Worm (Caenorhabditis elegans) whole organism, early embryonic: ENCODE results near the gene C08E8.5.

Experiments used
- B0310.2 ChIP-seq: sonication (generic microtip); optimal IDR thresholded peaks from 2 replicates; lab custom pipeline; 2016; ENCODE audit warnings: mild to moderate bottlenecking, missing genetic modification characterization, missing compliant biosample characterization
- F13C5.2 ChIP-seq: sonication (generic microtip); optimal IDR thresholded peaks from 2 replicates; lab custom pipeline; 2017; ENCODE audit warnings: mild to moderate bottlenecking, missing genetic modification characterization, inconsistent platforms, missing compliant biosample characterization
- ama-1 ChIP-seq: fragments of 150-350 bp; optimal IDR thresholded peaks from 2 replicates; lab custom pipeline; 2014
- ceh-13 ChIP-seq: fragments of 200-800 bp; sonication (Bioruptor generic); optimal IDR thresholded peaks from 2 replicates; lab custom pipeline; 2018; ENCODE audit warnings: mild to moderate bottlenecking, missing genetic modification characterization, missing compliant biosample characterization
- ceh-36 ChIP-seq: sonication (generic microtip); optimal IDR thresholded peaks from 2 replicates; lab custom pipeline; 2016; ENCODE audit warnings: missing genetic modification characterization, inconsistent platforms, missing compliant biosample characterization
- ets-7 ChIP-seq: sonication (generic microtip); optimal IDR thresholded peaks from 2 replicates; lab custom pipeline; 2016; ENCODE audit warnings: missing genotype, missing genetic modification characterization, missing compliant biosample characterization
- flt-1 ChIP-seq: fragments of 200-800 bp; sonication (Bioruptor generic); IDR thresholded peaks from 2 replicates; pipeline ENCODE4 v1.3.6; 2022; ENCODE audit warnings: missing genetic modification characterization, missing compliant biosample characterization
- hmbx-1 ChIP-seq: sonication (generic microtip); optimal IDR thresholded peaks from 2 replicates; lab custom pipeline; 2016; ENCODE audit warnings: mild to moderate bottlenecking, missing genetic modification characterization, missing compliant biosample characterization
- hnd-1 ChIP-seq: sonication (generic microtip); optimal IDR thresholded peaks from 2 replicates; lab custom pipeline; 2016; ENCODE audit warnings: missing genetic modification characterization, missing compliant biosample characterization
- pes-1 ChIP-seq: fragments of 200-800 bp; sonication (Bioruptor generic); IDR thresholded peaks from 2 replicates; pipeline ENCODE4 v1.3.6; 2022; ENCODE audit warnings: missing genetic modification reagents, missing genetic modification characterization, missing compliant biosample characterization
- scrt-1 ChIP-seq: fragments of 200-800 bp; sonication (Bioruptor generic); IDR thresholded peaks from 2 replicates; pipeline ENCODE4 v1.3.6; 2022; ENCODE audit warnings: missing genetic modification characterization, missing compliant biosample characterization
- sea-1 ChIP-seq: fragments of 200-800 bp; sonication (Bioruptor generic); conservative IDR thresholded peaks from 2 replicates; pipeline ENCODE4 v1.3.6; 2022; ENCODE audit warnings: missing genetic modification characterization, missing compliant biosample characterization
- tbx-11 ChIP-seq: fragments of 200-800 bp; sonication (Bioruptor generic); IDR thresholded peaks from 2 replicates; pipeline ENCODE4 v1.3.6; 2022; ENCODE audit warnings: missing genetic modification characterization, missing compliant biosample characterization
- tbx-37 ChIP-seq: fragments of 200-800 bp; sonication (Bioruptor generic); conservative IDR thresholded peaks from 2 replicates; pipeline ENCODE4 v1.3.6; 2022; ENCODE audit warnings: missing genetic modification reagents, missing genetic modification characterization, missing compliant biosample characterization

- TF ChIP-seq ama-1 (lab: Kevin White, UChicago), result no peak
- TF ChIP-seq sea-1 (GFP tag; lab: Robert Waterston, UW), result no peak
- TF ChIP-seq B0310.2 (tag; lab: Kevin White, UChicago), result no peak
- TF ChIP-seq tbx-37 (GFP tag; lab: Robert Waterston, UW), result no peak
- TF ChIP-seq ceh-13 (GFP tag; lab: Kevin White, UChicago), result no peak
- no peak for TF ChIP-seq flt-1 (GFP tag; lab: Robert Waterston, UW)
- no peak for TF ChIP-seq pes-1 (GFP tag; lab: Robert Waterston, UW)
- no peak for TF ChIP-seq hmbx-1 (tag; lab: Kevin White, UChicago)
- no peak for TF ChIP-seq ets-7
- TF ChIP-seq scrt-1 (GFP tag; lab: Robert Waterston, UW), result no peak
- no peak for TF ChIP-seq F13C5.2 (tag; lab: Kevin White, UChicago)
- TF ChIP-seq hnd-1 (tag; lab: Kevin White, UChicago), result no peak
- TF ChIP-seq ceh-36 (tag; lab: Kevin White, UChicago), result no peak
- no peak for TF ChIP-seq tbx-11 (GFP tag; lab: Robert Waterston, UW)
These were observed 38.0 kb upstream of the C08E8.5 start, which contains the start of gene Y51A2B.16 for ce11 chrV:18397814-18398213.
